Worm (Caenorhabditis elegans) whole organism, L4 larva: ENCODE results near the gene ZK177.9.
A peak's percentile ranks its signal among the peaks of the same experiment; 100 is the strongest.

Experiments
- F44E2.7 ChIP-seq: fragments of 200-800 bp; sonication (Bioruptor generic); IDR thresholded peaks from 2 replicates; pipeline ENCODE4 v2.1.2; 2022; ENCODE audit warnings: missing genetic modification characterization, missing compliant biosample characterization
- T20F7.1 ChIP-seq: fragments of 200-800 bp; sonication (Bioruptor generic); optimal IDR thresholded peaks from 2 replicates; lab custom pipeline; 2018; ENCODE audit warnings: mild to moderate bottlenecking, missing genetic modification characterization, missing compliant biosample characterization
- T26A8.4 ChIP-seq: fragments of 200-800 bp; sonication (Bioruptor generic); IDR thresholded peaks from 2 replicates; pipeline ENCODE4 v1.3.6; 2022; ENCODE audit warnings: missing genetic modification characterization, missing compliant biosample characterization
- Y75B8A.6 ChIP-seq: fragments of 200-800 bp; sonication (Bioruptor generic); IDR thresholded peaks from 2 replicates; pipeline ENCODE4 v1.3.6; 2022; ENCODE audit warnings: missing genetic modification reagents, missing genetic modification characterization, missing compliant biosample characterization
- ZK546.5 ChIP-seq, 2 experiments: sonication (generic microtip); optimal IDR thresholded peaks; 2 replicates each; lab custom pipeline; 2017; ENCODE audit warnings: missing biosample characterization in 2 of 2, missing genetic modification characterization in 2 of 2
- aha-1 ChIP-seq: fragments of 150-350 bp; peaks from one replicate; lab custom pipeline; 2014; ENCODE audit warnings: missing biosample characterization, missing genetic modification characterization
- ceh-62 ChIP-seq: sonication (generic microtip); optimal IDR thresholded peaks from 2 replicates; lab custom pipeline; 2017; ENCODE audit warnings: missing biosample characterization, missing genetic modification characterization
- ceh-82 ChIP-seq: sonication (generic microtip); optimal IDR thresholded peaks from 2 replicates; lab custom pipeline; 2017; ENCODE audit warnings: missing biosample characterization, missing genetic modification characterization
- ces-1 ChIP-seq: fragments of 150-350 bp; sonication (generic microtip); optimal IDR thresholded peaks from 4 replicates; lab custom pipeline; 2014; ENCODE audit warnings: missing biosample characterization, missing genetic modification reagents, missing genetic modification characterization
- ctbp-1 ChIP-seq: fragments of 200-800 bp; sonication (Bioruptor generic); IDR thresholded peaks from 2 replicates; pipeline ENCODE4 v1.3.6; 2022; ENCODE audit warnings: missing genetic modification reagents, missing genetic modification characterization, missing compliant biosample characterization
- daf-16 ChIP-seq, 3 experiments: sonication (generic microtip); optimal IDR thresholded peaks; 2 replicates each; lab custom pipeline; 2016 to 2017; ENCODE audit warnings: missing genetic modification characterization in 3 of 3, missing genetic modification reagents in 3 of 3, mild to moderate bottlenecking in 2 of 3, missing compliant biosample characterization in 2 of 3, missing biosample characterization in 1 of 3, moderate library complexity in 1 of 3
- dmd-6 ChIP-seq: fragments of 200-800 bp; sonication (Bioruptor generic); IDR thresholded peaks from 2 replicates; pipeline ENCODE4 v1.3.6; 2022; ENCODE audit warnings: missing genetic modification reagents, missing genetic modification characterization, missing compliant biosample characterization
- dmd-8 ChIP-seq: fragments of 200-800 bp; sonication (Bioruptor generic); IDR thresholded peaks from 2 replicates; pipeline ENCODE4 v1.3.6; 2022; ENCODE audit warnings: missing genetic modification characterization, missing compliant biosample characterization
- dve-1 ChIP-seq: sonication (generic microtip); optimal IDR thresholded peaks from 2 replicates; lab custom pipeline; 2017; ENCODE audit warnings: antibody characterized with exemption, mild to moderate bottlenecking, missing genetic modification characterization, missing compliant biosample characterization; ENCODE audit not compliant: insufficient read depth
- gei-8 ChIP-seq: fragments of 200-800 bp; sonication (Bioruptor generic); optimal IDR thresholded peaks from 2 replicates; lab custom pipeline; 2018; ENCODE audit warnings: mild to moderate bottlenecking, missing genetic modification characterization, missing compliant biosample characterization
- hif-1 ChIP-seq, 2 experiments: sonication (generic microtip); optimal IDR thresholded peaks; 2 replicates each; lab custom pipeline; 2016 to 2017; ENCODE audit warnings: missing compliant biosample characterization in 2 of 2, missing genetic modification characterization in 2 of 2, missing genetic modification reagents in 2 of 2, missing genotype in 2 of 2, mild to moderate bottlenecking in 1 of 2
- hlh-11 ChIP-seq: fragments of 200-800 bp; sonication (Bioruptor generic); optimal IDR thresholded peaks from 2 replicates; lab custom pipeline; 2018; ENCODE audit warnings: mild to moderate bottlenecking, missing genetic modification characterization, missing compliant biosample characterization
- hlh-30 ChIP-seq: sonication (generic microtip); optimal IDR thresholded peaks from 2 replicates; lab custom pipeline; 2017; ENCODE audit warnings: antibody characterized with exemption, mild to moderate bottlenecking, missing genetic modification characterization, missing compliant biosample characterization; ENCODE audit not compliant: insufficient read depth
- lin-1 ChIP-seq: fragments of 200-800 bp; sonication (Bioruptor generic); IDR thresholded peaks from 2 replicates; pipeline ENCODE4 v1.3.6; 2022; ENCODE audit warnings: missing genetic modification reagents, missing genetic modification characterization, missing compliant biosample characterization
- lin-15B ChIP-seq: fragments of 150-350 bp; sonication (generic microtip); optimal IDR thresholded peaks from 3 replicates; lab custom pipeline; 2014; ENCODE audit warnings: missing biosample characterization, missing genetic modification characterization
- lin-29 ChIP-seq: fragments of 200-800 bp; sonication (Bioruptor generic); IDR thresholded peaks from 2 replicates; pipeline ENCODE4 v1.3.6; 2022; ENCODE audit warnings: missing genetic modification reagents, missing genetic modification characterization, missing compliant biosample characterization
- mdt-29 ChIP-seq: fragments of 200-800 bp; sonication (Bioruptor generic); IDR thresholded peaks from 2 replicates; pipeline ENCODE4 v1.3.6; 2022; ENCODE audit warnings: missing genetic modification reagents, missing genetic modification characterization, missing compliant biosample characterization
- mep-1 ChIP-seq: fragments of 150-350 bp; sonication (generic microtip); optimal IDR thresholded peaks from 3 replicates; lab custom pipeline; 2014; ENCODE audit warnings: missing biosample characterization, missing genetic modification characterization
- mxl-3 ChIP-seq: fragments of 200-800 bp; sonication (Bioruptor generic); optimal IDR thresholded peaks from 2 replicates; lab custom pipeline; 2018; ENCODE audit warnings: mild to moderate bottlenecking, missing genetic modification characterization, missing compliant biosample characterization
- nhr-10 ChIP-seq: fragments of 150-350 bp; optimal IDR thresholded peaks from 2 replicates; lab custom pipeline; 2014; ENCODE audit warnings: missing biosample characterization, missing genetic modification characterization
- nhr-11 ChIP-seq: fragments of 150-350 bp; optimal IDR thresholded peaks from 2 replicates; lab custom pipeline; 2014; ENCODE audit warnings: missing biosample characterization, missing genetic modification characterization
- nhr-111 ChIP-seq: fragments of 200-800 bp; sonication (Bioruptor generic); optimal IDR thresholded peaks from 2 replicates; lab custom pipeline; 2018; ENCODE audit warnings: mild to moderate bottlenecking, missing genetic modification characterization, missing compliant biosample characterization
- nhr-25 ChIP-seq: sonication (generic microtip); optimal IDR thresholded peaks from 2 replicates; lab custom pipeline; 2017; ENCODE audit warnings: missing genetic modification characterization, mild to moderate bottlenecking, missing compliant biosample characterization, antibody characterized with exemption, moderate library complexity, borderline replicate concordance; ENCODE audit not compliant: insufficient read depth
- nhr-28 ChIP-seq: fragments of 150-350 bp; optimal IDR thresholded peaks from 2 replicates; lab custom pipeline; 2014; ENCODE audit warnings: missing biosample characterization, missing genetic modification characterization
- nhr-6 ChIP-seq: fragments of 150-350 bp; optimal IDR thresholded peaks from 2 replicates; lab custom pipeline; 2014; ENCODE audit warnings: missing biosample characterization, missing genetic modification characterization
- nhr-76 ChIP-seq: fragments of 150-350 bp; optimal IDR thresholded peaks from 2 replicates; lab custom pipeline; 2014; ENCODE audit warnings: missing biosample characterization, missing genetic modification characterization
- nhr-77 ChIP-seq: fragments of 150-350 bp; optimal IDR thresholded peaks from 2 replicates; lab custom pipeline; 2014; ENCODE audit warnings: missing biosample characterization, missing genetic modification characterization
- pqm-1 ChIP-seq: sonication (generic microtip); optimal IDR thresholded peaks from 2 replicates; lab custom pipeline; 2017; ENCODE audit warnings: missing biosample characterization, missing genetic modification characterization
- spr-3 ChIP-seq: fragments of 200-800 bp; sonication (Bioruptor generic); optimal IDR thresholded peaks from 2 replicates; lab custom pipeline; 2018; ENCODE audit warnings: mild to moderate bottlenecking, missing genetic modification characterization, missing compliant biosample characterization
- tra-1 ChIP-seq: fragments of 200-800 bp; sonication (Bioruptor generic); IDR thresholded peaks from 2 replicates; pipeline ENCODE4 v1.3.6; 2022; ENCODE audit warnings: missing genetic modification reagents, missing genetic modification characterization, missing compliant biosample characterization
- unc-39 ChIP-seq: sonication (generic microtip); optimal IDR thresholded peaks from 2 replicates; lab custom pipeline; 2017; ENCODE audit warnings: missing biosample characterization, missing genetic modification characterization
- unc-62 ChIP-seq, 3 experiments: fragments of 150-350 bp in 1 of 3; sonication (generic microtip); optimal IDR thresholded peaks in 2 of 3; peaks in 1 of 3; 1 replicate in 1 of 3; 2 replicates in 2 of 3; lab custom pipeline; 2014 to 2017; ENCODE audit warnings: missing biosample characterization in 3 of 3, missing genetic modification characterization in 3 of 3, missing genetic modification reagents in 3 of 3, missing genotype in 1 of 3
- zag-1 ChIP-seq: fragments of 150-350 bp; optimal IDR thresholded peaks from 2 replicates; lab custom pipeline; 2014; ENCODE audit warnings: missing biosample characterization, missing genetic modification characterization
- zfp-3 ChIP-seq: fragments of 200-800 bp; sonication (Bioruptor generic); conservative IDR thresholded peaks from 2 replicates; pipeline ENCODE4 v1.3.6; 2022; ENCODE audit warnings: missing genetic modification reagents, missing genetic modification characterization, missing compliant biosample characterization
- zip-2 ChIP-seq: fragments of 150-350 bp; optimal IDR thresholded peaks from 2 replicates; lab custom pipeline; 2014; ENCODE audit warnings: missing biosample characterization, missing genetic modification characterization
- ztf-7 ChIP-seq: fragments of 150-350 bp; optimal IDR thresholded peaks from 2 replicates; lab custom pipeline; 2014; ENCODE audit warnings: missing biosample characterization, missing genetic modification characterization

Gene ZK177.9

ce11 chrII:5515542-5515941 lies 2.0 kb downstream of the ZK177.9 start, which contains the start of gene ZK177.3:
TSS of gene ZK177.3 (plus strand) at chrII:5515842.
- TF ChIP-seq pqm-1 (tag; lab: Kevin White, UChicago) (peak; percentile 40), dmd-8 (GFP tag; lab: Robert Waterston, UW) (no peak)

- no peak for TF ChIP-seq mep-1 (tag; lab: Kevin White, UChicago)
- no peak for TF ChIP-seq nhr-76
- TF ChIP-seq pqm-1 (tag; lab: Kevin White, UChicago) = peak; percentile 40
- TF ChIP-seq ces-1 (GFP tag; lab: Kevin White, UChicago) = no peak
- TF ChIP-seq hlh-30 (tag; lab: Kevin White, UChicago) = no peak
- no peak for TF ChIP-seq nhr-111 (GFP tag; lab: Kevin White, UChicago)
- TF ChIP-seq lin-1 (GFP tag; lab: Robert Waterston, UW) = no peak
- no peak for TF ChIP-seq zip-2
- no peak for TF ChIP-seq ztf-7
- TF ChIP-seq aha-1 (tag; lab: Kevin White, UChicago) = peak; percentile 46
- no peak for TF ChIP-seq nhr-11 (tag; lab: Kevin White, UChicago)
These were observed 2.7 kb downstream of the ZK177.9 start, which contains the start of gene sahd-1 for ce11 chrII:5514846-5515245. TSS of gene sahd-1 (minus strand) at chrII:5514945.

ce11 chrII:5512473-5513097 lies 5.0 kb downstream of the ZK177.9 start:
- no peak for TF ChIP-seq ctbp-1 (GFP tag; lab: Robert Waterston, UW)
- TF ChIP-seq pqm-1 (tag; lab: Kevin White, UChicago) = peak; percentile 86
- peak; percentile 76 for TF ChIP-seq nhr-77
- no peak for TF ChIP-seq nhr-6 (tag; lab: Kevin White, UChicago)
- TF ChIP-seq zag-1 = no peak
- TF ChIP-seq mxl-3 (GFP tag; lab: Kevin White, UChicago) = peak; percentile 13
- TF ChIP-seq ceh-62 (tag; lab: Kevin White, UChicago) = no peak
- no peak for TF ChIP-seq lin-29 (GFP tag; lab: Robert Waterston, UW)
- no peak for TF ChIP-seq daf-16 (GFP tag; optimal IDR thresholded peaks at IDR 0.05; lab: Kevin White, UChicago)
- peak; percentile 44 for TF ChIP-seq daf-16 (tag; optimal IDR thresholded peaks at IDR 0.05; lab: Kevin White, UChicago)
- TF ChIP-seq nhr-28 (tag; lab: Kevin White, UChicago) = peak; percentile 76
- no peak for TF ChIP-seq nhr-10 (tag; lab: Kevin White, UChicago)
- peak; percentile 77 for TF ChIP-seq dve-1 (tag; lab: Kevin White, UChicago)
- peak; percentile 82; the same call in 1 of the 2 replicates for TF ChIP-seq tra-1 (GFP tag; lab: Robert Waterston, UW)
- no peak for TF ChIP-seq unc-39
- TF ChIP-seq lin-15B (tag; lab: Kevin White, UChicago) = no peak
- peak; percentile 65 for TF ChIP-seq hlh-11 (tag; lab: Kevin White, UChicago)
- TF ChIP-seq zfp-3 (GFP tag; lab: Robert Waterston, UW) = no peak
- no peak for TF ChIP-seq gei-8 (GFP tag; lab: Kevin White, UChicago)
- peak; percentile 94 for TF ChIP-seq dmd-6 (GFP tag; lab: Robert Waterston, UW)
- TF ChIP-seq nhr-25 (tag; lab: Kevin White, UChicago) = no peak

ce11 chrII:5511417-5512353 lies 5.9 kb downstream of the ZK177.9 start:
- no peak for TF ChIP-seq daf-16 (GFP tag; optimal IDR thresholded peaks at IDR 0.05; lab: Kevin White, UChicago)
- no peak for TF ChIP-seq daf-16 (tag; optimal IDR thresholded peaks at IDR 0.05; lab: Kevin White, UChicago)
- peak in 1 of 2 experiments; percentile 28 for TF ChIP-seq hif-1 (tag; optimal IDR thresholded peaks at IDR 0.05; lab: Kevin White, UChicago)
- no peak for TF ChIP-seq nhr-25 (tag; lab: Kevin White, UChicago)
- no peak for TF ChIP-seq ZK546.5 (tag; optimal IDR thresholded peaks at IDR 0.05; lab: Kevin White, UChicago)
- TF ChIP-seq unc-39 = no peak
- no peak for TF ChIP-seq mdt-29 (GFP tag; lab: Robert Waterston, UW)
- TF ChIP-seq ceh-82 (tag; lab: Kevin White, UChicago) = no peak
- no peak for TF ChIP-seq F44E2.7 (GFP tag; lab: Robert Waterston, UW)
- no peak for TF ChIP-seq pqm-1 (tag; lab: Kevin White, UChicago)
- peak in 1 of 2 experiments; percentile 53 for TF ChIP-seq unc-62 (GFP tag; optimal IDR thresholded peaks at IDR 0.05 in 1 of 2; lab: Kevin White, UChicago)
- no peak for TF ChIP-seq unc-62 (tag; optimal IDR thresholded peaks at IDR 0.05; lab: Kevin White, UChicago)
- no peak for TF ChIP-seq Y75B8A.6 (GFP tag; lab: Robert Waterston, UW)
- TF ChIP-seq T26A8.4 = no peak
- no peak for TF ChIP-seq spr-3
- TF ChIP-seq T20F7.1 (GFP tag; lab: Kevin White, UChicago) = no peak
- no peak for TF ChIP-seq lin-29 (GFP tag; lab: Robert Waterston, UW)
